Worm (Caenorhabditis elegans) whole organism, mixed stage, embryonic: ENCODE data around the gene unc-84.

ENCODE experiments used
- M03D4.4 ChIP-seq: sonication (generic microtip); optimal IDR thresholded peaks from 2 replicates; lab custom pipeline; 2017; ENCODE audit warnings: mild to moderate bottlenecking, missing genetic modification characterization, missing compliant biosample characterization
- blmp-1 ChIP-seq: fragments of 150-350 bp; optimal IDR thresholded peaks from 2 replicates; lab custom pipeline; 2014; ENCODE audit warnings: missing biosample characterization, missing genetic modification characterization
- ces-1 ChIP-seq: fragments of 150-350 bp; optimal IDR thresholded peaks from 2 replicates; lab custom pipeline; 2014; ENCODE audit warnings: missing biosample characterization, missing genetic modification reagents, missing genetic modification characterization
- cnd-1 ChIP-seq: fragments of 200-800 bp; sonication (Bioruptor generic); optimal IDR thresholded peaks from 2 replicates; lab custom pipeline; 2018; ENCODE audit warnings: mild to moderate bottlenecking, missing genetic modification characterization, missing compliant biosample characterization
- drap-1 ChIP-seq: fragments of 200-800 bp; sonication (Bioruptor generic); optimal IDR thresholded peaks from 3 replicates; lab custom pipeline; 2018; ENCODE audit warnings: mild to moderate bottlenecking, missing genetic modification characterization, missing compliant biosample characterization
- lin-13 ChIP-seq: fragments of 150-350 bp; optimal IDR thresholded peaks from 2 replicates; lab custom pipeline; 2014; ENCODE audit warnings: missing biosample characterization, missing genetic modification characterization
- lsy-2 ChIP-seq: fragments of 150-350 bp; optimal IDR thresholded peaks from 2 replicates; lab custom pipeline; 2014; ENCODE audit warnings: missing biosample characterization, missing genetic modification characterization
- mab-5 ChIP-seq: fragments of 150-350 bp; optimal IDR thresholded peaks from 2 replicates; lab custom pipeline; 2014; ENCODE audit warnings: missing biosample characterization, missing genetic modification characterization
- mep-1 ChIP-seq: fragments of 150-350 bp; optimal IDR thresholded peaks from 2 replicates; lab custom pipeline; 2017; ENCODE audit warnings: missing biosample characterization, missing genetic modification reagents, missing genetic modification characterization, inconsistent platforms
- nhr-28 ChIP-seq: fragments of 150-350 bp; optimal IDR thresholded peaks from 2 replicates; lab custom pipeline; 2014; ENCODE audit warnings: missing biosample characterization, missing genetic modification characterization
- nhr-76 ChIP-seq: sonication (generic microtip); optimal IDR thresholded peaks from 2 replicates; lab custom pipeline; 2017; ENCODE audit warnings: missing biosample characterization, missing genetic modification characterization
- snpc-4 ChIP-seq: fragments of 150-350 bp; optimal IDR thresholded peaks from 2 replicates; lab custom pipeline; 2014; ENCODE audit warnings: missing biosample characterization, missing genetic modification characterization
- unc-62 ChIP-seq: fragments of 150-350 bp; optimal IDR thresholded peaks from 2 replicates; lab custom pipeline; 2014; ENCODE audit warnings: missing biosample characterization, missing genetic modification reagents, missing genetic modification characterization
- ztf-11 ChIP-seq: fragments of 150-350 bp; optimal IDR thresholded peaks from 2 replicates; lab custom pipeline; 2014; ENCODE audit warnings: missing biosample characterization, missing genetic modification characterization

DNA sequence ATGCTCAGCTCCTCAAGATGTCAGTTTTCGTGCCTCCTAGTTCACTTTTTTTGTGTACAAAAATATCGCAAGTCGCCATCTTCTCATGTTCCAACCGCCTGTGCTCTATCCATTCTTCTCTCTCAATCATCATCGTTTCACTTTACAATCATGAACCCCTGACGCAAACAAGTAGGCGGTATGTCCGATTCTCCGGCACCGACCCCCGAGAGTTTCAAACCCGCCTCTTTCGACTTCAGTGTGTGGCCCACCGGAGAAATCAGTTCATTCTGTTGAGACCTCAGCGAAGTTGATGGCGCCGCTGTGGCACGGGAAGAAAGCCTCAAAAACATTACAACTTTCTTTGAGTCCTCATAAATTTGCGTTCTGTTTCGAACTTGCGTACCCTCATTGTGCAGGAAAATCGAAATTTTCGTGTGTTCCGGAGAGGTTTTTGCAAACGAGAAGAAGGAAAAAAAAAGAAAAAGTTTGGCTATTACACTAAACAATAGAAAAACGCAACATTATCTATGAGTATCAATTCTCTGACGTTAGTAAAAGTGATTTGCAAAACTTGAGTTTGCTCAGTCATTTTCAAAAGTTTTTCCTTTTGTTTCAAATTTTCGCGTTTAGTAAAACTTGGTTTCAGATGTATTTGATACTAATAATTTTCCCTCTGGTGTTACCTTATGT, 20.5 kb downstream of the unc-84 start, which contains the start of gene F54B11.9:
- TF ChIP-seq lin-13 (no peak), ztf-11 (tag; lab: Kevin White, UChicago) (no peak), blmp-1 (no peak), mep-1 (tag; lab: Kevin White, UChicago) (no peak), unc-62 (GFP tag; lab: Kevin White, UChicago) (no peak), nhr-28 (tag; lab: Kevin White, UChicago) (no peak), ces-1 (GFP tag; lab: Kevin White, UChicago) (no peak), snpc-4 (tag; lab: Kevin White, UChicago) (no peak), nhr-76 (tag; lab: Kevin White, UChicago) (no peak), M03D4.4 (tag; lab: Kevin White, UChicago) (no peak), drap-1 (GFP tag; lab: Kevin White, UChicago) (no peak), mab-5 (no peak), lsy-2 (tag; lab: Kevin White, UChicago) (no peak), cnd-1 (tag; lab: Kevin White, UChicago) (no peak)
